Worm (Caenorhabditis elegans) whole organism, late embryonic: Measurements from ENCODE around the gene nex-2.

ENCODE experiments used
- K02D7.2 ChIP-seq: sonication (generic microtip); optimal IDR thresholded peaks from 2 replicates; lab custom pipeline; 2017; ENCODE audit warnings: mild to moderate bottlenecking, missing genetic modification characterization, missing compliant biosample characterization
- ceh-18 ChIP-seq: sonication (generic microtip); optimal IDR thresholded peaks from 2 replicates; lab custom pipeline; 2016; ENCODE audit warnings: missing genetic modification characterization, missing compliant biosample characterization
- ceh-48 ChIP-seq: sonication (generic microtip); optimal IDR thresholded peaks from 2 replicates; lab custom pipeline; 2016; ENCODE audit warnings: missing genetic modification characterization, inconsistent platforms, missing compliant biosample characterization
- ceh-6 ChIP-seq: fragments of 200-800 bp; sonication (Bioruptor generic); optimal IDR thresholded peaks from 2 replicates; lab custom pipeline; 2018; ENCODE audit warnings: mild to moderate bottlenecking, missing genetic modification characterization, missing compliant biosample characterization
- ceh-9 ChIP-seq: sonication (generic microtip); optimal IDR thresholded peaks from 2 replicates; lab custom pipeline; 2016; ENCODE audit warnings: mild to moderate bottlenecking, missing genetic modification characterization, inconsistent platforms, missing compliant biosample characterization
- npax-4 ChIP-seq: sonication (generic microtip); optimal IDR thresholded peaks from 2 replicates; lab custom pipeline; 2016; ENCODE audit warnings: missing genetic modification characterization, missing compliant biosample characterization
- pag-3 ChIP-seq: sonication (generic microtip); optimal IDR thresholded peaks from 2 replicates; lab custom pipeline; 2016; ENCODE audit warnings: missing compliant biosample characterization, missing genetic modification characterization, borderline replicate concordance
- sox-4 ChIP-seq: sonication (generic microtip); optimal IDR thresholded peaks from 2 replicates; lab custom pipeline; 2017; ENCODE audit warnings: mild to moderate bottlenecking, missing genetic modification characterization, inconsistent platforms, missing compliant biosample characterization
- ttx-3 ChIP-seq: sonication (generic microtip); optimal IDR thresholded peaks from 2 replicates; lab custom pipeline; 2016; ENCODE audit warnings: missing genetic modification reagents, missing genetic modification characterization, missing compliant biosample characterization
- unc-55 ChIP-seq: sonication (generic microtip); optimal IDR thresholded peaks from 2 replicates; lab custom pipeline; 2017; ENCODE audit warnings: missing biosample characterization, missing genetic modification reagents, missing genetic modification characterization

nex-2 gene

ce11 chrIII:10278826-10279225 is 51.4 kb downstream of the nex-2 start, which contains the start of gene pad-2:
Gene pad-2, plus strand, starts transcription at chrIII:10279126.
- TF ChIP-seq unc-55 (GFP tag; lab: Kevin White, UChicago) = no peak
- no peak for TF ChIP-seq ceh-48 (tag; lab: Kevin White, UChicago)
- no peak for TF ChIP-seq npax-4
- TF ChIP-seq ceh-18 (tag; lab: Kevin White, UChicago) = no peak
- TF ChIP-seq pag-3 (tag; lab: Kevin White, UChicago) = no peak
- no peak for TF ChIP-seq sox-4 (tag; lab: Kevin White, UChicago)
- no peak for TF ChIP-seq ceh-9 (tag; lab: Kevin White, UChicago)
- no peak for TF ChIP-seq K02D7.2
- TF ChIP-seq ttx-3 (tag; lab: Kevin White, UChicago) = no peak
- no peak for TF ChIP-seq ceh-6
